Fruit fly (Drosophila melanogaster) whole organism, wandering third instar larva: ENCODE measurements around the gene spg.

Source experiments
- Abd-B ChIP-seq: fragments of >200 bp; optimal IDR thresholded peaks from 2 replicates; lab custom pipeline; 2017; ENCODE audit warnings: missing biosample characterization, missing genetic modification characterization
- Jra ChIP-seq: sonication (Bioruptor generic); optimal IDR thresholded peaks from 2 replicates; lab custom pipeline; 2016; ENCODE audit warnings: missing biosample characterization, missing genetic modification characterization
- Mio ChIP-seq: sonication (Bioruptor generic); optimal IDR thresholded peaks from 2 replicates; lab custom pipeline; 2016; ENCODE audit warnings: missing biosample characterization, missing genetic modification characterization
- Myc ChIP-seq: fragments of >200 bp; optimal IDR thresholded peaks from 2 replicates; lab custom pipeline; 2017
- Vsx2 ChIP-seq: fragments of 200-300, 225-300 bp; sonication (Bioruptor generic); optimal IDR thresholded peaks from 2 replicates; lab custom pipeline; 2018; ENCODE audit warnings: missing biosample characterization, missing genetic modification characterization; ENCODE audit not compliant: partially characterized antibody
- brk ChIP-seq: fragments of 200-800 bp; sonication (Bioruptor generic); optimal IDR thresholded peaks from 2 replicates; lab custom pipeline; 2016; ENCODE audit warnings: missing biosample characterization, mild to moderate bottlenecking, missing genetic modification characterization
- ey ChIP-seq: fragments of 200-800 bp; sonication (Bioruptor generic); optimal IDR thresholded peaks from 2 replicates; lab custom pipeline; 2016; ENCODE audit warnings: missing biosample characterization, missing genetic modification characterization
- pan ChIP-seq: fragments of >200 bp; optimal IDR thresholded peaks from 2 replicates; lab custom pipeline; 2017
- psq ChIP-seq: fragments of 200-800 bp; sonication (Bioruptor generic); optimal IDR thresholded peaks from 3 replicates; lab custom pipeline; 2017; ENCODE audit warnings: missing biosample characterization, mild to moderate bottlenecking, missing genetic modification characterization, moderate library complexity
- rgr ChIP-seq: fragments of 200-800 bp; sonication (Bioruptor generic); optimal IDR thresholded peaks from 3 replicates; lab custom pipeline; 2016; ENCODE audit warnings: missing biosample characterization, mild to moderate bottlenecking, missing genetic modification characterization
- usp ChIP-seq: fragments of >200 bp; optimal IDR thresholded peaks from 2 replicates; lab custom pipeline; 2017; ENCODE audit warnings: missing biosample characterization, missing genetic modification characterization
- woc ChIP-seq: sonication (Bioruptor generic); optimal IDR thresholded peaks from 2 replicates; lab custom pipeline; 2016; ENCODE audit warnings: missing biosample characterization, mild to moderate bottlenecking, missing genetic modification characterization

dm6 chr3R:28875345-28875744, 30.3 kb downstream of the spg start, which contains the start of gene Nepl18:
- TF ChIP-seq ey (no peak), pan (lab: Kevin White, UChicago) (no peak), woc (GFP tag; lab: Kevin White, UChicago) (no peak), Abd-B (GFP tag; lab: Kevin White, UChicago) (no peak), brk (GFP tag; lab: Kevin White, UChicago) (no peak), psq (no peak), Myc (no peak), usp (GFP tag; lab: Kevin White, UChicago) (no peak), Mio (GFP tag; lab: Kevin White, UChicago) (no peak), Vsx2 (GFP tag; lab: Kevin White, UChicago) (no peak), Jra (GFP tag; lab: Kevin White, UChicago) (no peak), rgr (GFP tag; lab: Kevin White, UChicago) (no peak)
